Worm (Caenorhabditis elegans) whole organism, young adult: Measurements from ENCODE around the gene F13E6.1.

Source experiments
- B0035.1 ChIP-seq: sonication (generic microtip); optimal IDR thresholded peaks from 2 replicates; lab custom pipeline; 2016; ENCODE audit warnings: missing genetic modification characterization, mild to moderate bottlenecking, missing compliant biosample characterization, missing genotype, missing genetic modification reagents
- B0261.1 ChIP-seq: sonication (generic microtip); optimal IDR thresholded peaks from 2 replicates; lab custom pipeline; 2016; ENCODE audit warnings: mild to moderate bottlenecking, missing genetic modification characterization, moderate library complexity, missing compliant biosample characterization
- B0336.3 ChIP-seq: fragments of 200-800 bp; sonication (Bioruptor generic); IDR thresholded peaks from 2 replicates; pipeline ENCODE4 v1.3.6; 2022; ENCODE audit warnings: missing genetic modification characterization, missing compliant biosample characterization
- K11D2.4 ChIP-seq: fragments of 200-800 bp; sonication (Bioruptor generic); IDR thresholded peaks from 2 replicates; pipeline ENCODE4 v1.3.6; 2022; ENCODE audit warnings: missing genetic modification reagents, missing genetic modification characterization, missing compliant biosample characterization
- T26A5.8 ChIP-seq: sonication (generic microtip); optimal IDR thresholded peaks from 2 replicates; lab custom pipeline; 2016; ENCODE audit warnings: missing genetic modification characterization, missing compliant biosample characterization
- Y53F4B.3 ChIP-seq: fragments of 200-800 bp; sonication (Bioruptor generic); IDR thresholded peaks from 2 replicates; pipeline ENCODE4 v1.3.6; 2022; ENCODE audit warnings: missing genetic modification reagents, missing genetic modification characterization, missing compliant biosample characterization
- atf-7 ChIP-seq: sonication (generic microtip); optimal IDR thresholded peaks from 2 replicates; lab custom pipeline; 2017; ENCODE audit warnings: mild to moderate bottlenecking, missing genetic modification characterization, missing compliant biosample characterization
- athp-1 ChIP-seq: sonication (generic microtip); optimal IDR thresholded peaks from 2 replicates; lab custom pipeline; 2017; ENCODE audit warnings: mild to moderate bottlenecking, missing genetic modification characterization, missing compliant biosample characterization
- attf-3 ChIP-seq: fragments of 200-800 bp; sonication (Bioruptor generic); conservative IDR thresholded peaks from 2 replicates; pipeline ENCODE4 v1.3.6; 2022; ENCODE audit warnings: missing genetic modification reagents, missing genetic modification characterization, missing compliant biosample characterization
- attf-5 ChIP-seq: fragments of 200-800 bp; sonication (Bioruptor generic); optimal IDR thresholded peaks from 2 replicates; lab custom pipeline; 2018; ENCODE audit warnings: mild to moderate bottlenecking, missing genetic modification characterization, missing compliant biosample characterization
- ccch-3 ChIP-seq: fragments of 200-800 bp; sonication (Bioruptor generic); optimal IDR thresholded peaks from 2 replicates; lab custom pipeline; 2018; ENCODE audit warnings: mild to moderate bottlenecking, missing genetic modification characterization, missing compliant biosample characterization
- cebp-1 ChIP-seq, 2 experiments: fragments of 200-800 bp in 1 of 2; sonication (Bioruptor generic) in 1 of 2; sonication (generic microtip) in 1 of 2; IDR thresholded peaks in 1 of 2; optimal IDR thresholded peaks in 1 of 2; 2 replicates each; pipeline versions ENCODE4 v1.3.6 to Lab custom; 2017 to 2022; ENCODE audit warnings: missing compliant biosample characterization in 2 of 2, missing genetic modification characterization in 2 of 2, mild to moderate bottlenecking in 1 of 2, missing genetic modification reagents in 1 of 2, moderate library complexity in 1 of 2
- die-1 ChIP-seq: sonication (generic microtip); optimal IDR thresholded peaks from 2 replicates; lab custom pipeline; 2016; ENCODE audit warnings: missing genotype, mild to moderate bottlenecking, missing genetic modification characterization, missing compliant biosample characterization
- dox-1 ChIP-seq: fragments of 200-800 bp; sonication (Bioruptor generic); IDR thresholded peaks from 2 replicates; pipeline ENCODE4 v1.3.6; 2022; ENCODE audit warnings: missing genetic modification reagents, missing genetic modification characterization, missing compliant biosample characterization
- efl-1 ChIP-seq: fragments of 150-350 bp; optimal IDR thresholded peaks from 2 replicates; lab custom pipeline; 2014; ENCODE audit warnings: missing biosample characterization, missing genetic modification reagents, missing genetic modification characterization
- egl-44 ChIP-seq: fragments of 200-800 bp; sonication (Bioruptor generic); IDR thresholded peaks from 2 replicates; pipeline ENCODE4 v1.3.6; 2022; ENCODE audit warnings: missing genetic modification reagents, missing genetic modification characterization, missing compliant biosample characterization
- gei-17 ChIP-seq: fragments of 200-800 bp; sonication (Bioruptor generic); optimal IDR thresholded peaks from 2 replicates; lab custom pipeline; 2018; ENCODE audit warnings: mild to moderate bottlenecking, missing genetic modification characterization, missing compliant biosample characterization
- hmg-1.2 ChIP-seq: fragments of 200-800 bp; sonication (Bioruptor generic); IDR thresholded peaks from 2 replicates; pipeline ENCODE4 v1.3.6; 2022; ENCODE audit warnings: missing genetic modification reagents, missing genetic modification characterization, missing compliant biosample characterization
- hsf-1 ChIP-seq: fragments of 200-800 bp; sonication (Bioruptor generic); IDR thresholded peaks from 2 replicates; pipeline ENCODE4 v1.3.6; 2022; ENCODE audit warnings: missing genetic modification reagents, missing genetic modification characterization, missing compliant biosample characterization
- madf-3 ChIP-seq: fragments of 200-800 bp; sonication (Bioruptor generic); IDR thresholded peaks from 2 replicates; pipeline ENCODE4 v1.3.6; 2022; ENCODE audit warnings: missing genetic modification reagents, missing genetic modification characterization, missing compliant biosample characterization
- mcd-1 ChIP-seq: fragments of 200-800 bp; sonication (Bioruptor generic); IDR thresholded peaks from 2 replicates; pipeline ENCODE4 v1.3.6; 2022; ENCODE audit warnings: missing genetic modification reagents, missing genetic modification characterization, missing compliant biosample characterization
- nfya-2 ChIP-seq: fragments of 200-800 bp; sonication (Bioruptor generic); IDR thresholded peaks from 2 replicates; pipeline ENCODE4 v1.3.6; 2022; ENCODE audit warnings: missing genetic modification reagents, missing genetic modification characterization, missing compliant biosample characterization
- nhr-80 ChIP-seq: sonication (generic microtip); optimal IDR thresholded peaks from 2 replicates; lab custom pipeline; 2016; ENCODE audit warnings: missing genetic modification characterization, missing compliant biosample characterization
- snpc-1.1 ChIP-seq: sonication (generic microtip); optimal IDR thresholded peaks from 2 replicates; lab custom pipeline; 2017; ENCODE audit warnings: missing genetic modification characterization, mild to moderate bottlenecking, missing compliant biosample characterization, antibody characterized with exemption, moderate library complexity, missing genotype, missing genetic modification reagents; ENCODE audit not compliant: insufficient read depth
- snpc-1.3 ChIP-seq: sonication (generic microtip); optimal IDR thresholded peaks from 2 replicates; lab custom pipeline; 2017; ENCODE audit warnings: missing genetic modification characterization, mild to moderate bottlenecking, missing compliant biosample characterization, antibody characterized with exemption, moderate library complexity, missing genotype, missing genetic modification reagents; ENCODE audit not compliant: insufficient read depth
- snpc-3.4 ChIP-seq: sonication (generic microtip); optimal IDR thresholded peaks from 2 replicates; lab custom pipeline; 2017; ENCODE audit warnings: missing genetic modification characterization, mild to moderate bottlenecking, missing compliant biosample characterization, antibody characterized with exemption, moderate library complexity, missing genotype, missing genetic modification reagents
- somi-1 ChIP-seq: fragments of 200-800 bp; sonication (Bioruptor generic); optimal IDR thresholded peaks from 2 replicates; lab custom pipeline; 2018; ENCODE audit warnings: mild to moderate bottlenecking, missing genetic modification characterization, missing compliant biosample characterization

The F13E6.1 gene

DNA sequence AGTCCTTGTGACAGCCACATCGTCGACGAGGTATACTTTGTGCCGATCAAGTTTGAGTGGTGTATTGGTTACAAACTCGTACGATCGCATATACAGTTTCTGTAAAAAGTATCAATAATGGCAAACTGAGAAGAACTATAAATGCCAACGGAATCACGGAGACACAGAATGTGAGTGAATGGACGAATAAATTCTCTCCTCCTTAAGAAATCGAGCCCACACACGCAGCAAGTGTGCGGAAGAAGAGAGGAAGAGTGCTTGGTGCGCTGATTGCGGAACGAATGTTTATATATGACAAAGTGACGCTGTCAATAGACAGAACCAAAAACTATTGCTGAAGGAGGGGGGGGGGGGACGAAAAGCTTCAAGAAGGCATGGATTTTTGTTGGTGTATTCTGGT, 34.9 kb upstream of the F13E6.1 start, which contains the start of gene rhgf-1:
Gene rhgf-1 (minus strand): TSS at position 101 of the 400 bp plus-strand sequence.
- TF ChIP-seq attf-3 (GFP tag; lab: Robert Waterston, UW) (no peak), nfya-2 (GFP tag; lab: Robert Waterston, UW) (no peak), T26A5.8 (tag; lab: Kevin White, UChicago) (no peak), K11D2.4 (GFP tag; lab: Robert Waterston, UW) (no peak), snpc-1.3 (tag; lab: Kevin White, UChicago) (no peak), somi-1 (GFP tag; lab: Kevin White, UChicago) (no peak), hmg-1.2 (no peak), attf-5 (GFP tag; lab: Kevin White, UChicago) (no peak), B0261.1 (tag; lab: Kevin White, UChicago) (no peak), snpc-1.1 (tag; lab: Kevin White, UChicago) (no peak), hsf-1 (GFP tag; lab: Robert Waterston, UW) (no peak), snpc-3.4 (tag; lab: Kevin White, UChicago) (no peak), Y53F4B.3 (GFP tag; lab: Robert Waterston, UW) (no peak), B0336.3 (GFP tag; lab: Robert Waterston, UW) (no peak), B0035.1 (tag; lab: Kevin White, UChicago) (no peak)

DNA sequence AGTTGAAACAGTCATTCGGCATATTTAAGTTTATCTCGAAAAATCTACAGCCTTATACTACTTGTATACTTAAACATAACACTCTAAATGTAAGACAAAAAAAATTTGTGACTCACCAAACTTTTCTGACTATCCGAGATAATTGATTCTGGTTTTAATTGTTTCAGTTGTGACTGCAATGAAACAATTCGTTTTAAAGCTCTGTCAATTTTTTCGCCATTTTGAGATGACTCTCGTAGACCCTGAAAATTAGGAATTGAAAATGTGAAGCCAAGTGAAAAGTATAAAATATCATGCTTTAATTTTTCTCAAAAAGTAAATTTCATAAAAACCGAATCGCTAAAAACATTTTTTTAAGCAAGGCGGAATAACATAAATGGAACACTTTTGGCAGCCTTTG, 27.4 kb upstream of the F13E6.1 start:
- TF ChIP-seq athp-1 (tag; lab: Kevin White, UChicago) (no peak), gei-17 (GFP tag; lab: Kevin White, UChicago) (no peak), efl-1 (GFP tag; lab: Kevin White, UChicago) (no peak)
- TF ChIP-seq, all 124 proteins: peak for 0

DNA sequence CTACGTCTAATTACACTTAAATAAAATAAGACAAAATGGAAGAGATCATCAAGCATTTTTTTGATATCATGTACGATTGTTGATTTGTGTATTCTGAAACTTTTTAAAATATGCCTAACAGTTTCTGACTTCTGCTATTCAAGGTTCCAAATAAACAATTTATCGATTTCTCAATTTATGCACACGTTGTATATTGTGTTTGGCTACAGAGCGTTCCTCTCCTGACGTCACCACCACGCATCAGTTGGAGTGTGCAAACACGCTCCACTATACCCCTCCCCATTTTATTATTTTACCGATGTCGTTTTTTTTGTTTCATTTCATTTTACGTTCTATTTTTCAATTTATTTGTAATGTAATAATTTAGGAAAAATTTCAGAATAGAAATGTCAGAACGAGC, 18.0 kb upstream of the F13E6.1 start, which contains the start of gene plpp-1.3:
Gene plpp-1.3 (plus strand): TSS at position 380 of the 400 bp plus-strand sequence.
- TF ChIP-seq nhr-80 (peak; percentile 34), atf-7 (tag; lab: Kevin White, UChicago) (no peak), mcd-1 (GFP tag; lab: Robert Waterston, UW) (peak; percentile 45; the same call in 1 of the 2 replicates)

DNA sequence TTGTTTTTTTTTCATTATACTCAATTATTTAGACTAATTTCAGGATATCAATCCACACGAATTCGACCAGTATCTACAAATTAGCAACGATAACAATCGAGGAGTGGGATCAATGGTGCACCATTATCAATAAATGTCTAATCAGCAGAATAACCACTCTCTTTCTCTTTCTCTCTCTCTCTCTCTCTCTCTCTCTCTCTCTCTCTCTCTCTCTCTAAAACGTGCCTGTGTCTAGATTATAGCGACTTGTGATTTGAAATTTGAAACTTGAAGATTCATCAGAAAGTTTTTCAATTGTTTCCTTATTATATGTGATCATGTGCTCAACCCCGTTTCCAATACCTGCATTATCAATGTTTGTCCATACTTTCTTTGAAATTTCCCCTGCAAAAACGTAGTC, 17.3 kb upstream of the F13E6.1 start:
- no peak for TF ChIP-seq ccch-3
- no peak for TF ChIP-seq cebp-1 (GFP tag; IDR thresholded peaks at IDR 0.05; lab: Robert Waterston, UW)
- peak; percentile 11 for TF ChIP-seq cebp-1 (tag; optimal IDR thresholded peaks at IDR 0.05; lab: Kevin White, UChicago)
- peak; percentile 46 for TF ChIP-seq nhr-80

DNA sequence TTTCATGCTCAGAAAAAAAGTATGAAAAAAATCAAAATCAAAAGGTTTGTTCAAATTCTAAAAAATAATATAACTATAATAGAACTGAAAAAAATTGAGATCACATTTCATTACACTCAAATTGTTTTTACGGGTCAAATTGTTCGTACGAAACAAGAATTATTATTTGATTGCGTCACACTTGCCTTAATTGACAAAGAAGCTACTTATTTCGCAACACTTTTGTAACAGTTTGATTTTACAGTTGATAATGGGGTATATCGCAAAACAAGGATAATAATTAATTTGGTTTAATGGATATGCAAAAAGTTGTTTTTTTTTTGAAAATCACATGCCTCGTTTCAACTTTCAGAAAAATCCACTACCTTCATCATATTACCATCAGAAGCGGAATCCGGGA, 15.1 kb upstream of the F13E6.1 start:
- no peak for TF ChIP-seq die-1 (tag; lab: Kevin White, UChicago)
- no peak for TF ChIP-seq cebp-1 (GFP tag; IDR thresholded peaks at IDR 0.05; lab: Robert Waterston, UW)
- TF ChIP-seq cebp-1 (tag; optimal IDR thresholded peaks at IDR 0.05; lab: Kevin White, UChicago) = peak; percentile 72
- TF ChIP-seq, all 124 proteins: peak for 1

DNA sequence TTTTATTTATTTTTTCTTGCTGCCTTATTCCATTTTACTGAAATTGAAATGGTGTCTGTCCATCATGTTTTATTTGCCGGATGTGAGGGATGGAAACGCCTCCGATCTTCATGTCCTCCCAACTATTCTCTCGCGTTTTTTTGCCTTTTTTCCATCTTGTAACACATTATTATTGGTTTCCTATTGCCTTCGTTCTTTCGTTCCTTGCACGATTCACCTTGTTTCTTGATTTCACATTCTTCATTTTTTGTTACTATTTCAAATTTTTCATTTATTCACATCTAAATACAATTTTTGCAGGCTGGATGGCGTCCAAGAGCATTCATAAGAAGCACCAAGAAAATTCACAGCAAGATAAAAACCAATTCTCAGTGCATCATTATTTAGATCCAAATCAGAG, 14.7 kb upstream of the F13E6.1 start, which contains the start of gene yap-1:
Gene yap-1 (plus strand): TSS at position 301 of the 400 bp plus-strand sequence.
- TF ChIP-seq atf-7 (tag; lab: Kevin White, UChicago) (no peak), madf-3 (GFP tag; lab: Robert Waterston, UW) (no peak)

DNA sequence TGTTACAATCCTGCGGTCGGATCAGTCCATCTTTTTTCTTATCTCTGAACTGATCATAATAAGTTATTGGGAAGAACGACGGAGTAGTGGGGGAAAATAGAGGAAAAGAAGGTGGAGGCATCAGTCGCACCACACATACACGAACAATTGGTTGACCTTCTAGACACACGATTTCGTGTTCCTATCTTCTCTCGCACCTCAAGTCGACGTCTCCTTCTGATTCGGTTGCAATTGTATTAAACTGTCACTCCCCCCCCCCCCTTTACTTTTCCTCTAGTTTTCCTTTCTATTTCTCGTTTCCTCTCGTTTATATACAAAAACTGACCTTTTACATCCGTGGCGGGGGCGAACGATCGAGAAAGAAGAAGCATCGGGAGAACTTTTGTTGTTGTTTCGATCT, 14.3 kb upstream of the F13E6.1 start:
- no peak for TF ChIP-seq snpc-1.1 (tag; lab: Kevin White, UChicago)
- TF ChIP-seq egl-44 (GFP tag; lab: Robert Waterston, UW) = no peak
- TF ChIP-seq dox-1 (GFP tag; lab: Robert Waterston, UW) = 0 out of 2 replicates have a peak, but pooled peaks have one; percentile 29
